Worm (Caenorhabditis elegans) whole organism, L4 larva: ENCODE results near the gene nhr-256.

Experiments
- ama-1 ChIP-seq: fragments of 150-350 bp; optimal IDR thresholded peaks from 2 replicates; lab custom pipeline; 2014; ENCODE audit warnings: inconsistent platforms, mixed read lengths
- nhr-237 ChIP-seq: sonication (generic microtip); optimal IDR thresholded peaks from 2 replicates; lab custom pipeline; 2017; ENCODE audit warnings: missing biosample characterization, missing genetic modification characterization
- saeg-2 ChIP-seq: fragments of 200-800 bp; sonication (Bioruptor generic); IDR thresholded peaks from 2 replicates; pipeline ENCODE4 v1.3.6; 2022; ENCODE audit warnings: missing genetic modification reagents, missing genetic modification characterization, missing compliant biosample characterization
- skn-1 ChIP-seq: fragments of 150-350 bp; optimal IDR thresholded peaks from 2 replicates; lab custom pipeline; 2014; ENCODE audit warnings: missing biosample characterization, missing genetic modification characterization

- TF ChIP-seq skn-1 (tag; lab: Kevin White, UChicago): no peak
- no peak for TF ChIP-seq nhr-237
- TF ChIP-seq saeg-2: no peak
- no peak for TF ChIP-seq ama-1 (lab: Kevin White, UChicago)
Observed at ce11 chrV:1756856-1757255, 13.3 kb downstream of the nhr-256 start, which contains the start of gene clec-204.
